Fruit fly (Drosophila melanogaster): ENCODE measurements around the gene RhoGAP19D.

RhoGAP19D gene

DNA sequence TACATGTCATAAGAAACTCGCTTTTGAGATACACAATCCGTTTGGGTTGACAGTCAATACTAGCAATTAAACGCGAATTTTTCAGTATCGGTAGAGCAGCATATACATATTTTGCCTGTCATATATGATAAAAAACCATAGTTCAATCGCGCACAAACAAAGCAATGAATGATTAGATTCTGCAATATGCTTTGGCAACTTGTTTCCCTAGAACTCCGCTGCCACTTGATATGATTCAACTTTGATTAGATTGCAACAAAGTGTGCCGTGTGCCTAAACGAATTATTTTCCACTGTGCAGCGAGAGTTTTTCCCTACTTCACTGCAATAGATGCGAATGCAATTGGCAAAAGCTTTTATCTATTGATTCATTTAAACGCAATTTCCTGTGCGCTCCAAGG, 8.9 kb downstream of the RhoGAP19D start:
- TF ChIP-seq sage (GFP tag; optimal IDR thresholded peaks at IDR 0.05): no peak

DNA sequence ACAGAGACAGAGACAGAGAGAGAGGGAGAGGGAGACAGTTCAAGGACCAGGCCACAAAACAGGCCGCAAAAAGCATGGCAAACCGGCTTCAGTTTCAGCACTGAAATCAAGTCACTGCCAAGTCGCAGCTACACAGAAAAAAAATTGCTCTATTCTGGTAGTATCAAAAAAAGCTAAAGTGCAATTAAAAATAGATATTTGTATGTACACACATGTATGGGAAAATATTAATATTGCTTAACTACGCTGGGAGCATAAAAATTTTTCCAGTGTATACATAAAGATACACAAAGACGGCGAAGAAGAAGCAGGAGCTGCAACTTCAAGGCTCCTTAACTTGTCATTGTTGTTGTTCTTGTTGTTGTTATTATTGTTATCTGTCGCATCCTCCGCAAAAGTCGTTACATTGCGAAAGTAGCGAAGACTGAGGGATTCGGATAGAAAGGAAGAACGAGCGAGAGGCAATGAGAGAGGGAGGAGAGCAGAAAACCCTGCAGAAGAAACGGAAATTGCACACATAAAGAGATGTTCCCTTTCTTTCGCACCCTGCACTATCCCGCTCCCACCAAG, 9.4 kb downstream of the RhoGAP19D start:
- TF ChIP-seq Rel (GFP tag; optimal IDR thresholded peaks at IDR 0.05) (peak; percentile 80), Rel (tag; optimal IDR thresholded peaks at IDR 0.05) (peak; percentile 77), CG32264 (GFP tag; optimal IDR thresholded peaks at IDR 0.05) (peak; percentile 90), dsf (GFP tag; optimal IDR thresholded peaks at IDR 0.05; ENCODE audit: borderline replicate concordance) (peak; percentile 89), dl (GFP tag; optimal IDR thresholded peaks at IDR 0.05; ENCODE audit: insufficient read depth in 1 of 2, partially characterized antibody in 2 of 2) (no peak), lola (GFP tag; optimal IDR thresholded peaks at IDR 0.05) (no peak), jim (GFP tag; optimal IDR thresholded peaks at IDR 0.05) (peak; percentile 37), OdsH (GFP tag; optimal IDR thresholded peaks at IDR 0.05) (peak; percentile 92), psq (GFP tag; optimal IDR thresholded peaks at IDR 0.05) (peak; percentile 98), HLH106 (tag; optimal IDR thresholded peaks at IDR 0.05) (peak; percentile 98), h (GFP tag; optimal IDR thresholded peaks at IDR 0.05) (peak; percentile 88), Mio (GFP tag; optimal IDR thresholded peaks at IDR 0.05) (peak; percentile 70), Dif (GFP tag; optimal IDR thresholded peaks at IDR 0.05; ENCODE audit: partially characterized antibody) (no peak), sv (GFP tag; optimal IDR thresholded peaks at IDR 0.05) (no peak), Sp1 (GFP tag; optimal IDR thresholded peaks at IDR 0.05) (peak; percentile 95), Hnf4 (GFP tag; optimal IDR thresholded peaks at IDR 0.05) (peak; percentile 95), Abd-B (GFP tag; optimal IDR thresholded peaks at IDR 0.05) (no peak), usp (GFP tag; optimal IDR thresholded peaks at IDR 0.05) (no peak), Hr83 (GFP tag; optimal IDR thresholded peaks at IDR 0.05; ENCODE audit: poor library complexity, severe bottlenecking) (peak; percentile 33), pan (optimal IDR thresholded peaks at IDR 0.05) (no peak), GATAd (GFP tag; optimal IDR thresholded peaks at IDR 0.05) (peak; percentile 50), Myc (optimal IDR thresholded peaks at IDR 0.05) (no peak), CG9705 (GFP tag; optimal IDR thresholded peaks at IDR 0.05) (peak; percentile 74), ey (GFP tag; optimal IDR thresholded peaks at IDR 0.05) (peak; percentile 96), foxo (GFP tag; optimal IDR thresholded peaks at IDR 0.05) (peak; percentile 87 to 96), rgr (GFP tag; optimal IDR thresholded peaks at IDR 0.05) (peak; percentile 96), Dfd (GFP tag; optimal IDR thresholded peaks at IDR 0.05) (no peak), fru (GFP tag; optimal IDR thresholded peaks at IDR 0.05) (peak; percentile 98), br (GFP tag; optimal IDR thresholded peaks at IDR 0.05) (peak; percentile 96), dmrt93B (GFP tag; optimal IDR thresholded peaks at IDR 0.05) (peak; percentile 65), woc (GFP tag; optimal IDR thresholded peaks at IDR 0.05) (peak; percentile 95), N (GFP tag; optimal IDR thresholded peaks at IDR 0.05) (no peak), tai (GFP tag; optimal IDR thresholded peaks at IDR 0.05) (peak; percentile 87), sage (GFP tag; optimal IDR thresholded peaks at IDR 0.05) (peak; percentile 48), Jra (GFP tag; optimal IDR thresholded peaks at IDR 0.05) (peak; percentile 93), brk (GFP tag; optimal IDR thresholded peaks at IDR 0.05) (peak; percentile 91), Vsx2 (GFP tag; optimal IDR thresholded peaks at IDR 0.05; ENCODE audit: partially characterized antibody) (no peak), Hr78 (GFP tag; optimal IDR thresholded peaks at IDR 0.05) (no peak), CrebA (GFP tag; optimal IDR thresholded peaks at IDR 0.05; ENCODE audit: borderline replicate concordance) (peak; percentile 66)

DNA sequence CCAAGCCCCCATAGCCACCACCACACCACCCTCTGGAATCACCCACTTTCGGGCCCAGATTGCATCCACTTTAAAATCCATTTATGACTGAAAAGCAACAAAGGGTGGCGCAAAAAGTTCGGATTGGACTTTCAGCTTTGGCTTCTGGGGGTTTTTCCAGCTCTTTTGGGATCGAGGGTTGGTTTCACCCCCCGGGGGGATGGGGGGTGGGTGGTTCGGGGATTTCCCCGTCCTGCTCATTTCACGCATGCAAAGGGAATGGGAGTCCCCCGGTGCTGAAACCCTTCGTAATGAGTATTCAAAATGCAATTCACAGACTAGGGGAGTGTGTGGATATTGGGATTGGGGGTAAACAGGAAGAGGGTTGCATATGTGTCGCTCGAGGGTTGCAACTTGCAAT, 10.7 kb downstream of the RhoGAP19D start:
- TF ChIP-seq Jra (GFP tag; optimal IDR thresholded peaks at IDR 0.05): no peak
- no peak for TF ChIP-seq Hr83 (GFP tag; optimal IDR thresholded peaks at IDR 0.05; ENCODE audit: poor library complexity, severe bottlenecking)
- TF ChIP-seq Hnf4 (GFP tag; optimal IDR thresholded peaks at IDR 0.05): no peak
- TF ChIP-seq OdsH (GFP tag; optimal IDR thresholded peaks at IDR 0.05): no peak
- no peak for TF ChIP-seq fru (GFP tag; optimal IDR thresholded peaks at IDR 0.05)
- TF ChIP-seq h (GFP tag; optimal IDR thresholded peaks at IDR 0.05): no peak
- TF ChIP-seq psq (GFP tag; optimal IDR thresholded peaks at IDR 0.05): no peak
- TF ChIP-seq dsf (GFP tag; optimal IDR thresholded peaks at IDR 0.05; ENCODE audit: borderline replicate concordance): no peak
- TF ChIP-seq Vsx2 (GFP tag; optimal IDR thresholded peaks at IDR 0.05; ENCODE audit: partially characterized antibody): no peak
- TF ChIP-seq usp (GFP tag; optimal IDR thresholded peaks at IDR 0.05): no peak
- TF ChIP-seq Rel (GFP tag; optimal IDR thresholded peaks at IDR 0.05): no peak
- TF ChIP-seq Rel (tag; optimal IDR thresholded peaks at IDR 0.05): peak; percentile 86
- TF ChIP-seq Dfd (GFP tag; optimal IDR thresholded peaks at IDR 0.05): peak; percentile 96
- TF ChIP-seq Myc (optimal IDR thresholded peaks at IDR 0.05): no peak
- TF ChIP-seq HLH106 (tag; optimal IDR thresholded peaks at IDR 0.05): no peak

Measured in whole organism, wandering third instar larva.